Worm (Caenorhabditis elegans) whole organism, L4 larva: Measurements from ENCODE around the gene tag-329.

Experiments used
- D1046.2 ChIP-seq: fragments of 200-800 bp; sonication (Bioruptor generic); IDR thresholded peaks from 2 replicates; pipeline ENCODE4 v1.3.6; 2022; ENCODE audit warnings: missing genetic modification characterization, missing compliant biosample characterization
- F49E8.2 ChIP-seq: sonication (generic microtip); optimal IDR thresholded peaks from 2 replicates; lab custom pipeline; 2016; ENCODE audit warnings: missing compliant biosample characterization, mild to moderate bottlenecking, missing genetic modification characterization, borderline replicate concordance
- Y105C5A.15 ChIP-seq: fragments of 200-800 bp; sonication (Bioruptor generic); IDR thresholded peaks from 2 replicates; pipeline ENCODE4 v1.3.6; 2022; ENCODE audit warnings: missing genetic modification characterization, missing compliant biosample characterization
- Y5F2A.4 ChIP-seq: fragments of 200-800 bp; sonication (Bioruptor generic); optimal IDR thresholded peaks from 2 replicates; lab custom pipeline; 2018; ENCODE audit warnings: mild to moderate bottlenecking, missing genetic modification characterization, missing compliant biosample characterization
- ZK546.5 ChIP-seq, 2 experiments: sonication (generic microtip); optimal IDR thresholded peaks; 2 replicates each; lab custom pipeline; 2017; ENCODE audit warnings: missing biosample characterization in 2 of 2, missing genetic modification characterization in 2 of 2
- aha-1 ChIP-seq: fragments of 150-350 bp; peaks from one replicate; lab custom pipeline; 2014; ENCODE audit warnings: missing biosample characterization, missing genetic modification characterization
- ama-1 ChIP-seq: fragments of 150-350 bp; optimal IDR thresholded peaks from 2 replicates; lab custom pipeline; 2014; ENCODE audit warnings: inconsistent platforms, mixed read lengths
- attf-4 ChIP-seq: sonication (generic microtip); optimal IDR thresholded peaks from 3 replicates; lab custom pipeline; 2017; ENCODE audit warnings: missing biosample characterization, missing genetic modification characterization
- ceh-62 ChIP-seq: sonication (generic microtip); optimal IDR thresholded peaks from 2 replicates; lab custom pipeline; 2017; ENCODE audit warnings: missing biosample characterization, missing genetic modification characterization
- ces-1 ChIP-seq: fragments of 150-350 bp; sonication (generic microtip); optimal IDR thresholded peaks from 4 replicates; lab custom pipeline; 2014; ENCODE audit warnings: missing biosample characterization, missing genetic modification reagents, missing genetic modification characterization
- ctbp-1 ChIP-seq: fragments of 200-800 bp; sonication (Bioruptor generic); IDR thresholded peaks from 2 replicates; pipeline ENCODE4 v1.3.6; 2022; ENCODE audit warnings: missing genetic modification reagents, missing genetic modification characterization, missing compliant biosample characterization
- dpl-1 ChIP-seq: fragments of 150-350 bp; optimal IDR thresholded peaks from 2 replicates; lab custom pipeline; 2014; ENCODE audit warnings: missing biosample characterization, missing genetic modification reagents, missing genetic modification characterization
- egl-27 ChIP-seq: sonication (generic microtip); optimal IDR thresholded peaks from 3 replicates; lab custom pipeline; 2017; ENCODE audit warnings: missing biosample characterization, missing genetic modification reagents, missing genetic modification characterization
- egl-43 ChIP-seq: fragments of 200-800 bp; sonication (Bioruptor generic); IDR thresholded peaks from 2 replicates; pipeline ENCODE4 v1.3.6; 2022; ENCODE audit warnings: missing genetic modification reagents, missing genetic modification characterization, missing compliant biosample characterization
- hif-1 ChIP-seq, 2 experiments: sonication (generic microtip); optimal IDR thresholded peaks; 2 replicates each; lab custom pipeline; 2016 to 2017; ENCODE audit warnings: missing compliant biosample characterization in 2 of 2, missing genetic modification characterization in 2 of 2, missing genetic modification reagents in 2 of 2, missing genotype in 2 of 2, mild to moderate bottlenecking in 1 of 2
- hlh-11 ChIP-seq: fragments of 200-800 bp; sonication (Bioruptor generic); optimal IDR thresholded peaks from 2 replicates; lab custom pipeline; 2018; ENCODE audit warnings: mild to moderate bottlenecking, missing genetic modification characterization, missing compliant biosample characterization
- hlh-30 ChIP-seq: sonication (generic microtip); optimal IDR thresholded peaks from 2 replicates; lab custom pipeline; 2017; ENCODE audit warnings: antibody characterized with exemption, mild to moderate bottlenecking, missing genetic modification characterization, missing compliant biosample characterization; ENCODE audit not compliant: insufficient read depth
- hmg-1.1 ChIP-seq: fragments of 200-800 bp; sonication (Bioruptor generic); IDR thresholded peaks from 2 replicates; pipeline ENCODE4 v1.3.6; 2022; ENCODE audit warnings: missing genetic modification reagents, missing genetic modification characterization, missing compliant biosample characterization
- lin-38 ChIP-seq: fragments of 200-800 bp; sonication (Bioruptor generic); IDR thresholded peaks from 2 replicates; pipeline ENCODE4 v1.3.6; 2022; ENCODE audit warnings: missing genetic modification reagents, missing genetic modification characterization, missing compliant biosample characterization
- lir-3 ChIP-seq: sonication (generic microtip); optimal IDR thresholded peaks from 2 replicates; lab custom pipeline; 2016; ENCODE audit warnings: mild to moderate bottlenecking, missing genetic modification characterization, missing compliant biosample characterization
- lsy-2 ChIP-seq, 2 experiments: fragments of 150-350 bp in 1 of 2; sonication (generic microtip) in 1 of 2; optimal IDR thresholded peaks; 2 replicates each; lab custom pipeline; 2014 to 2017; ENCODE audit warnings: missing biosample characterization in 2 of 2, missing genetic modification characterization in 2 of 2
- madf-5 ChIP-seq, 2 experiments: fragments of 200-800 bp; sonication (Bioruptor generic); IDR thresholded peaks; 2 replicates each; pipeline ENCODE4 v1.3.6; 2022; ENCODE audit warnings: missing compliant biosample characterization in 2 of 2, missing genetic modification characterization in 2 of 2
- mdl-1 ChIP-seq, 2 experiments: fragments of 150-350 bp in 1 of 2; sonication (generic microtip) in 1 of 2; optimal IDR thresholded peaks; 2 replicates each; lab custom pipeline; 2014 to 2017; ENCODE audit warnings: missing biosample characterization in 2 of 2, missing genetic modification characterization in 2 of 2
- mes-2 ChIP-seq: sonication (generic microtip); optimal IDR thresholded peaks from 2 replicates; lab custom pipeline; 2016; ENCODE audit warnings: missing genotype, mild to moderate bottlenecking, missing genetic modification characterization, missing compliant biosample characterization; ENCODE audit not compliant: poor library complexity, severe bottlenecking
- mxl-2 ChIP-seq: fragments of 200-800 bp; sonication (Bioruptor generic); conservative IDR thresholded peaks from 2 replicates; pipeline ENCODE4 v1.3.6; 2022; ENCODE audit warnings: missing genetic modification reagents, missing genetic modification characterization, missing compliant biosample characterization
- mxl-3 ChIP-seq: fragments of 200-800 bp; sonication (Bioruptor generic); optimal IDR thresholded peaks from 2 replicates; lab custom pipeline; 2018; ENCODE audit warnings: mild to moderate bottlenecking, missing genetic modification characterization, missing compliant biosample characterization
- nhr-102 ChIP-seq: sonication (generic microtip); optimal IDR thresholded peaks from 2 replicates; lab custom pipeline; 2016; ENCODE audit warnings: mild to moderate bottlenecking, missing genetic modification characterization, moderate library complexity, missing compliant biosample characterization
- nhr-11 ChIP-seq: fragments of 150-350 bp; optimal IDR thresholded peaks from 2 replicates; lab custom pipeline; 2014; ENCODE audit warnings: missing biosample characterization, missing genetic modification characterization
- nhr-237 ChIP-seq: sonication (generic microtip); optimal IDR thresholded peaks from 2 replicates; lab custom pipeline; 2017; ENCODE audit warnings: missing biosample characterization, missing genetic modification characterization
- nhr-25 ChIP-seq: sonication (generic microtip); optimal IDR thresholded peaks from 2 replicates; lab custom pipeline; 2017; ENCODE audit warnings: missing genetic modification characterization, mild to moderate bottlenecking, missing compliant biosample characterization, antibody characterized with exemption, moderate library complexity, borderline replicate concordance; ENCODE audit not compliant: insufficient read depth
- nhr-42 ChIP-seq: fragments of 200-800 bp; sonication (Bioruptor generic); IDR thresholded peaks from 2 replicates; pipeline ENCODE4 v1.3.6; 2022; ENCODE audit warnings: missing genetic modification characterization, missing compliant biosample characterization
- nhr-48 ChIP-seq: sonication (generic microtip); optimal IDR thresholded peaks from 2 replicates; lab custom pipeline; 2016; ENCODE audit warnings: mild to moderate bottlenecking, missing genetic modification characterization, missing compliant biosample characterization
- nhr-76 ChIP-seq: fragments of 150-350 bp; optimal IDR thresholded peaks from 2 replicates; lab custom pipeline; 2014; ENCODE audit warnings: missing biosample characterization, missing genetic modification characterization
- pqm-1 ChIP-seq: sonication (generic microtip); optimal IDR thresholded peaks from 2 replicates; lab custom pipeline; 2017; ENCODE audit warnings: missing biosample characterization, missing genetic modification characterization
- saeg-2 ChIP-seq: fragments of 200-800 bp; sonication (Bioruptor generic); IDR thresholded peaks from 2 replicates; pipeline ENCODE4 v1.3.6; 2022; ENCODE audit warnings: missing genetic modification reagents, missing genetic modification characterization, missing compliant biosample characterization
- sdz-12 ChIP-seq: fragments of 200-800 bp; sonication (Bioruptor generic); optimal IDR thresholded peaks from 2 replicates; lab custom pipeline; 2018; ENCODE audit warnings: mild to moderate bottlenecking, missing genetic modification characterization, missing compliant biosample characterization
- set-16 ChIP-seq: fragments of 200-800 bp; sonication (Bioruptor generic); IDR thresholded peaks from 2 replicates; pipeline ENCODE4 v1.3.6; 2022; ENCODE audit warnings: missing genetic modification reagents, missing genetic modification characterization, missing compliant biosample characterization
- snpc-1.2 ChIP-seq: fragments of 200-800 bp; sonication (Bioruptor generic); IDR thresholded peaks from 2 replicates; pipeline ENCODE4 v1.3.6; 2022; ENCODE audit warnings: missing genetic modification reagents, missing genetic modification characterization, missing compliant biosample characterization
- spr-1 ChIP-seq: sonication (generic microtip); optimal IDR thresholded peaks from 2 replicates; lab custom pipeline; 2016; ENCODE audit warnings: mild to moderate bottlenecking, missing genetic modification characterization, missing compliant biosample characterization
- tag-97 ChIP-seq: fragments of 200-800 bp; sonication (Bioruptor generic); IDR thresholded peaks from 2 replicates; pipeline ENCODE4 v1.3.6; 2022; ENCODE audit warnings: missing genetic modification characterization, missing compliant biosample characterization
- tra-1 ChIP-seq: fragments of 200-800 bp; sonication (Bioruptor generic); IDR thresholded peaks from 2 replicates; pipeline ENCODE4 v1.3.6; 2022; ENCODE audit warnings: missing genetic modification reagents, missing genetic modification characterization, missing compliant biosample characterization
- zip-2 ChIP-seq: fragments of 150-350 bp; optimal IDR thresholded peaks from 2 replicates; lab custom pipeline; 2014; ENCODE audit warnings: missing biosample characterization, missing genetic modification characterization
- ztf-11 ChIP-seq: fragments of 150-350 bp; optimal IDR thresholded peaks from 2 replicates; lab custom pipeline; 2014; ENCODE audit warnings: missing biosample characterization, missing genetic modification characterization

The tag-329 gene

DNA sequence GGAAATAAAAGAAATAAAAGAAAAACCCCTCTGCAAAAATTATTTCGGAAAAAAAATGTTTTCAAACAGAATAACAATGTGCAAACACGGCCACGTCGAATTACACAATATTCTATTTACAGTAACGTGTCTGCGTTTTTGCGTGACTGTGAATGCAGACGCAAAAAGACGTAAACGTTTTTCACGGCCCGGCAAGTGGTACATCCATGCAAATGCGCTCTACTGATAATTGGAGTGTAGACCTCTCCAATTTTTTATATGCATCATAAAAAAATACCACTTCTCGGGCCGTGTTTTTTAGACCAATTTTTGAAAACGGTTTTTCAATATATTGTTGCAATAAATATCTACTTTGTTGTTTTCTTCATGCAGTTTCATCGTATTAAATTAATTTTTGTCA is 14.7 kb downstream of the tag-329 start, which contains the start of gene nstp-10 (continued):
- peak; percentile 94 for TF ChIP-seq F49E8.2
- no peak for TF ChIP-seq D1046.2
- no peak for TF ChIP-seq nhr-42 (GFP tag; lab: Robert Waterston, UW)
- no peak for TF ChIP-seq egl-43 (GFP tag; lab: Robert Waterston, UW)
- TF ChIP-seq mes-2 (tag; lab: Kevin White, UChicago), result peak; percentile 78
- no peak for TF ChIP-seq nhr-11 (tag; lab: Kevin White, UChicago)
- peak; percentile 55; the same call in 1 of the 2 replicates for TF ChIP-seq tra-1 (GFP tag; lab: Robert Waterston, UW)
- TF ChIP-seq Y5F2A.4 (GFP tag; lab: Kevin White, UChicago), result no peak
- TF ChIP-seq zip-2, result no peak
- TF ChIP-seq ztf-11 (tag; lab: Kevin White, UChicago), result no peak
- TF ChIP-seq nhr-25 (tag; lab: Kevin White, UChicago), result peak; percentile 30
- TF ChIP-seq nhr-102 (tag; lab: Kevin White, UChicago), result no peak
- no peak for TF ChIP-seq ZK546.5 (tag; optimal IDR thresholded peaks at IDR 0.05; lab: Kevin White, UChicago)
- TF ChIP-seq hif-1 (tag; optimal IDR thresholded peaks at IDR 0.05; lab: Kevin White, UChicago), result no peak
- TF ChIP-seq mxl-2 (GFP tag; lab: Robert Waterston, UW), result no peak
- no peak for TF ChIP-seq hlh-30 (tag; lab: Kevin White, UChicago)
- TF ChIP-seq hmg-1.1 (GFP tag; lab: Robert Waterston, UW), result no peak
- TF ChIP-seq lin-38 (GFP tag; lab: Robert Waterston, UW), result peak; percentile 98
- no peak for TF ChIP-seq sdz-12 (GFP tag; lab: Kevin White, UChicago)
- TF ChIP-seq nhr-48, result no peak
- TF ChIP-seq pqm-1 (tag; lab: Kevin White, UChicago), result no peak
- no peak for TF ChIP-seq Y105C5A.15
- TF ChIP-seq ceh-62, result no peak
- no peak for TF ChIP-seq attf-4 (tag; lab: Kevin White, UChicago)
- TF ChIP-seq saeg-2 (GFP tag; lab: Robert Waterston, UW), result no peak
- TF ChIP-seq egl-27 (tag; lab: Kevin White, UChicago), result no peak
- peak in 1 of 2 experiments; percentile 84 for TF ChIP-seq lsy-2 (tag; optimal IDR thresholded peaks at IDR 0.05; lab: Kevin White, UChicago)
- no peak for TF ChIP-seq madf-5 (GFP tag; IDR thresholded peaks at IDR 0.05; lab: Robert Waterston, UW)
- no peak for TF ChIP-seq nhr-237 (tag; lab: Kevin White, UChicago)
- no peak for TF ChIP-seq nhr-76 (tag; lab: Kevin White, UChicago)
- peak; percentile 8 for TF ChIP-seq hlh-11 (tag; lab: Kevin White, UChicago)

DNA sequence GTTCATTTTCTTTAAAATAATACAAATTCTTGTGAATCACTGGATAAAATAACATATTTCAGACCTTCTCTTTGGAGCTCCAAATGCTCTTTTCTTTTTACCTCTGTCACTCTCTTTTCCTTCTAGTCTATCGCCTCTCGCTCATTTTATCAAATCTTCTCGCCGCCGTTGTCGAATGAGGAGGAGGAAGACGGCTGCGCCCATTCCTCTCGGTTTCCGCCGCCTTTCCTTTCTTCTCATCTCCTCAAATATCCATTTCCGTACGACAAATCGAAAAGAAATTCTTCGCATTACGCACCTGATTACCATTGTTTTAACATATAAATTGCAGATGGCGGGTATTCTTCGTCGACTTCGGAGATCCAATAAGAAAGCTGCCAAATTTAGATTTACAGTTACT is 15.6 kb downstream of the tag-329 start, which contains the start of gene ehbp-1:
TSS of gene ehbp-1 (plus strand) at position 332 of the 400 bp plus-strand sequence.
- peak; percentile 21 for TF ChIP-seq mxl-3 (GFP tag; lab: Kevin White, UChicago)
- no peak for TF ChIP-seq spr-1 (tag; lab: Kevin White, UChicago)
- TF ChIP-seq ces-1 (GFP tag; lab: Kevin White, UChicago), result peak; percentile 26
- TF ChIP-seq lir-3, result no peak
- no peak for TF ChIP-seq snpc-1.2 (GFP tag; lab: Robert Waterston, UW)
- no peak for TF ChIP-seq ama-1 (lab: Kevin White, UChicago)
- no peak for TF ChIP-seq aha-1 (tag; lab: Kevin White, UChicago)
- TF ChIP-seq dpl-1 (GFP tag; lab: Kevin White, UChicago), result no peak
- TF ChIP-seq nhr-237 (tag; lab: Kevin White, UChicago), result no peak
- TF ChIP-seq mdl-1 (tag; optimal IDR thresholded peaks at IDR 0.05; lab: Kevin White, UChicago), result no peak
- TF ChIP-seq ctbp-1 (GFP tag; lab: Robert Waterston, UW), result 0 out of 2 replicates have a peak, but pooled peaks have one; percentile 33
- TF ChIP-seq tag-97, result no peak
- TF ChIP-seq nhr-25 (tag; lab: Kevin White, UChicago), result no peak
- no peak for TF ChIP-seq set-16
